Fruit fly (Drosophila melanogaster) whole organism, embryonic: ENCODE data around the gene CG34451.
A peak's percentile ranks its signal among the peaks of the same experiment; 100 is the strongest.

Source experiments
- Atf-2 ChIP-seq: fragments of 200-800 bp; sonication (Bioruptor generic); optimal IDR thresholded peaks from 2 replicates; lab custom pipeline; 2016; ENCODE audit warnings: missing biosample characterization, missing genetic modification characterization
- BtbVII ChIP-seq: fragments of 200-800 bp; sonication (Bioruptor generic); optimal IDR thresholded peaks from 3 replicates; lab custom pipeline; 2017; ENCODE audit warnings: missing biosample characterization, mild to moderate bottlenecking, missing genetic modification characterization
- CG11560 ChIP-seq: fragments of 200-800 bp; sonication (Bioruptor generic); IDR thresholded peaks from 3 replicates; pipeline ENCODE4 v1.3.6; 2022; ENCODE audit warnings: missing biosample characterization, missing genetic modification characterization
- CG11695 ChIP-seq: fragments of 200-800 bp; sonication (Bioruptor generic); IDR thresholded peaks from 3 replicates; pipeline ENCODE4 v1.3.6; 2022; ENCODE audit warnings: missing biosample characterization, missing genetic modification characterization
- CG11696 ChIP-seq: fragments of 200-800 bp; sonication (Bioruptor generic); IDR thresholded peaks from 2 replicates; pipeline ENCODE4 v1.3.6; 2022; ENCODE audit warnings: missing biosample characterization, missing genetic modification characterization
- CG15073 ChIP-seq: fragments of 200-800 bp; sonication (Bioruptor generic); optimal IDR thresholded peaks from 2 replicates; lab custom pipeline; 2016; ENCODE audit warnings: missing biosample characterization, missing genetic modification characterization
- CG15269 ChIP-seq: fragments of 200-800 bp; sonication (Bioruptor generic); optimal IDR thresholded peaks from 2 replicates; lab custom pipeline; 2018; ENCODE audit warnings: missing biosample characterization, mild to moderate bottlenecking, missing genetic modification characterization, moderate library complexity
- CG17612 ChIP-seq: fragments of 200-800 bp; sonication (Bioruptor generic); IDR thresholded peaks from 2 replicates; pipeline ENCODE4 v1.3.6; 2022; ENCODE audit warnings: missing biosample characterization, missing genetic modification characterization
- CG2712 ChIP-seq: fragments of 200-800 bp; optimal IDR thresholded peaks from 3 replicates; lab custom pipeline; 2019; ENCODE audit warnings: missing biosample characterization, mild to moderate bottlenecking, missing genetic modification characterization, moderate library complexity
- CG2875 ChIP-seq: fragments of 200-800 bp; sonication (Bioruptor generic); optimal IDR thresholded peaks from 2 replicates; lab custom pipeline; 2017; ENCODE audit warnings: missing biosample characterization, mild to moderate bottlenecking, missing genetic modification characterization, missing genetic modification reagents
- CG31365 ChIP-seq: fragments of 200-800 bp; sonication (Bioruptor generic); optimal IDR thresholded peaks from 2 replicates; lab custom pipeline; 2018; ENCODE audit warnings: missing biosample characterization, mild to moderate bottlenecking, missing genetic modification characterization
- CG32767 ChIP-seq: fragments of 200-800 bp; sonication (Bioruptor generic); IDR thresholded peaks from 2 replicates; pipeline ENCODE4 v1.3.6; 2022; ENCODE audit warnings: missing biosample characterization, missing genetic modification characterization
- CG3407 ChIP-seq: fragments of 200-800 bp; sonication (Bioruptor generic); optimal IDR thresholded peaks from 2 replicates; lab custom pipeline; 2018; ENCODE audit warnings: missing biosample characterization, mild to moderate bottlenecking, missing genetic modification characterization
- CG3838 ChIP-seq: fragments of 200-800 bp; sonication (Bioruptor generic); optimal IDR thresholded peaks from 3 replicates; lab custom pipeline; 2016; ENCODE audit warnings: missing biosample characterization, missing genetic modification characterization
- CG3847 ChIP-seq: fragments of 200-800 bp; sonication (Bioruptor generic); IDR thresholded peaks from 2 replicates; pipeline ENCODE4 v1.3.6; 2022; ENCODE audit warnings: missing biosample characterization, missing genetic modification characterization
- CG5953 ChIP-seq: fragments of 200-800 bp; sonication (Bioruptor generic); IDR thresholded peaks from 2 replicates; pipeline ENCODE4 v1.3.6; 2022; ENCODE audit warnings: missing biosample characterization, missing genetic modification characterization
- CG6689 ChIP-seq: fragments of 200-800 bp; sonication (Bioruptor generic); IDR thresholded peaks from 2 replicates; pipeline ENCODE4 v1.3.6; 2022; ENCODE audit warnings: missing biosample characterization, missing genetic modification characterization
- CG7372 ChIP-seq: fragments of 200-800 bp; sonication (Bioruptor generic); IDR thresholded peaks from 2 replicates; pipeline ENCODE4 v1.3.6; 2022; ENCODE audit warnings: missing biosample characterization, missing genetic modification characterization
- CG8281 ChIP-seq: fragments of 200-800 bp; sonication (Bioruptor generic); optimal IDR thresholded peaks from 2 replicates; lab custom pipeline; 2018; ENCODE audit warnings: missing biosample characterization, mild to moderate bottlenecking, missing genetic modification characterization, moderate library complexity
- CG8944 ChIP-seq: fragments of 200-800 bp; sonication (Bioruptor generic); optimal IDR thresholded peaks from 3 replicates; lab custom pipeline; 2016; ENCODE audit warnings: missing biosample characterization, missing genetic modification characterization
- Doc2 ChIP-seq: fragments of 200-800 bp; sonication (Bioruptor generic); IDR thresholded peaks from 2 replicates; pipeline ENCODE4 v1.3.6; 2022; ENCODE audit warnings: missing biosample characterization, missing genetic modification characterization
- E2f1 ChIP-seq: fragments of 200-800 bp; sonication (Bioruptor generic); IDR thresholded peaks from 2 replicates; pipeline ENCODE4 v1.3.6; 2022; ENCODE audit warnings: missing biosample characterization, missing genetic modification characterization
- Ets65A ChIP-seq: fragments of 200-800 bp; sonication (Bioruptor generic); peaks from one replicate; lab custom pipeline; 2016; ENCODE audit warnings: missing biosample characterization, missing genetic modification characterization
- Ets97D ChIP-seq: fragments of 200-800 bp; sonication (Bioruptor generic); optimal IDR thresholded peaks from 3 replicates; lab custom pipeline; 2016; ENCODE audit warnings: missing biosample characterization, missing genetic modification characterization
- Hr51 ChIP-seq, 2 experiments: fragments of 200-800 bp; sonication (Bioruptor generic); optimal IDR thresholded peaks; 2 replicates in 1 of 2; 3 replicates in 1 of 2; lab custom pipeline; 2016 to 2018; ENCODE audit warnings: missing biosample characterization in 2 of 2, missing genetic modification characterization in 2 of 2, mild to moderate bottlenecking in 1 of 2, moderate library complexity in 1 of 2
- Lhr ChIP-seq: fragments of 200-800 bp; sonication (Bioruptor generic); optimal IDR thresholded peaks from 3 replicates; lab custom pipeline; 2017; ENCODE audit warnings: mild to moderate bottlenecking, missing biosample characterization, missing genetic modification reagents, missing genetic modification characterization
- Lim3 ChIP-seq: fragments of 200-800 bp; sonication (Bioruptor generic); IDR thresholded peaks from 2 replicates; pipeline ENCODE4 v1.3.6; 2022; ENCODE audit warnings: missing biosample characterization, missing genetic modification characterization
- NK7.1 ChIP-seq: fragments of 200-800 bp; sonication (Bioruptor generic); optimal IDR thresholded peaks from 3 replicates; lab custom pipeline; 2016; ENCODE audit warnings: missing biosample characterization, missing genetic modification characterization
- Sin3A ChIP-seq: fragments of >200 bp; optimal IDR thresholded peaks from 2 replicates; lab custom pipeline; 2018
- Taf1 ChIP-seq: fragments of 200-800 bp; sonication (Bioruptor generic); IDR thresholded peaks from 2 replicates; pipeline ENCODE4 v1.3.6; 2022; ENCODE audit warnings: missing biosample characterization, missing genetic modification characterization
- ato ChIP-seq: fragments of 200-800 bp; sonication (Bioruptor generic); IDR thresholded peaks from 2 replicates; pipeline ENCODE4 v1.3.6; 2022; ENCODE audit warnings: missing biosample characterization, missing genetic modification characterization; ENCODE audit not compliant: partially characterized antibody
- bowl ChIP-seq: fragments of 200-800 bp; sonication (Bioruptor generic); IDR thresholded peaks from 2 replicates; pipeline ENCODE4 v1.3.6; 2022; ENCODE audit warnings: missing biosample characterization, missing genetic modification characterization
- crc ChIP-seq: fragments of 200-800 bp; sonication (Bioruptor generic); optimal IDR thresholded peaks from 2 replicates; lab custom pipeline; 2016; ENCODE audit warnings: missing biosample characterization, missing genetic modification characterization
- dm ChIP-seq: fragments of 200-800 bp; sonication (Bioruptor generic); optimal IDR thresholded peaks from 3 replicates; lab custom pipeline; 2016; ENCODE audit warnings: missing biosample characterization, missing genetic modification characterization
- eve ChIP-seq, 2 experiments: fragments of >200 bp; optimal IDR thresholded peaks; 2 replicates each; lab custom pipeline; 2017; ENCODE audit warnings: missing biosample characterization in 2 of 2, missing genetic modification characterization in 2 of 2
- gfzf ChIP-seq: fragments of 200-800 bp; sonication (Bioruptor generic); optimal IDR thresholded peaks from 2 replicates; lab custom pipeline; 2016; ENCODE audit warnings: missing biosample characterization, mild to moderate bottlenecking, missing genetic modification characterization, moderate library complexity
- grn ChIP-seq: fragments of 200-800 bp; sonication (Bioruptor generic); optimal IDR thresholded peaks from 3 replicates; lab custom pipeline; 2017; ENCODE audit warnings: missing biosample characterization, missing genetic modification characterization
- hb ChIP-seq: fragments of 200-800 bp; sonication (Bioruptor generic); IDR thresholded peaks from 3 replicates; pipeline ENCODE4 v1.3.6; 2022; ENCODE audit warnings: missing biosample characterization, missing genetic modification characterization; ENCODE audit not compliant: partially characterized antibody
- lmd ChIP-seq: fragments of 200-800 bp; sonication (Bioruptor generic); IDR thresholded peaks from 2 replicates; pipeline ENCODE4 v1.3.6; 2022; ENCODE audit warnings: missing biosample characterization, missing genetic modification characterization
- p53 ChIP-seq: fragments of 200-800 bp; sonication (Bioruptor generic); optimal IDR thresholded peaks from 2 replicates; lab custom pipeline; 2016; ENCODE audit warnings: missing biosample characterization, missing genetic modification characterization
- pb ChIP-seq: fragments of 200-800 bp; sonication (Bioruptor generic); optimal IDR thresholded peaks from 3 replicates; lab custom pipeline; 2016; ENCODE audit warnings: missing biosample characterization, missing genetic modification characterization
- prd ChIP-seq, 3 experiments: fragments of >200 bp in 2 of 3; fragments of 200-800 bp in 1 of 3; sonication (Bioruptor generic) in 1 of 3; optimal IDR thresholded peaks in 2 of 3; IDR thresholded peaks in 1 of 3; 2 replicates in 2 of 3; 3 replicates in 1 of 3; pipeline versions ENCODE4 v1.3.6 to Lab custom; 2017 to 2022; ENCODE audit warnings: missing biosample characterization in 1 of 3, missing genetic modification characterization in 1 of 3
- pros ChIP-seq: fragments of 200-800 bp; sonication (Bioruptor generic); optimal IDR thresholded peaks from 3 replicates; lab custom pipeline; 2019; ENCODE audit warnings: missing biosample characterization, mild to moderate bottlenecking, missing genetic modification characterization, moderate library complexity
- row ChIP-seq: fragments of 200-800 bp; sonication (Bioruptor generic); IDR thresholded peaks from 3 replicates; pipeline ENCODE4 v1.3.6; 2022; ENCODE audit warnings: missing biosample characterization, missing genetic modification characterization
- run ChIP-seq: fragments of 200-800 bp; sonication (Bioruptor generic); optimal IDR thresholded peaks from 3 replicates; lab custom pipeline; 2018; ENCODE audit warnings: missing biosample characterization, mild to moderate bottlenecking, missing genetic modification characterization
- sd ChIP-seq: fragments of 200-800 bp; sonication (Bioruptor generic); optimal IDR thresholded peaks from 3 replicates; lab custom pipeline; 2018; ENCODE audit warnings: missing biosample characterization, mild to moderate bottlenecking, missing genetic modification characterization, moderate library complexity
- stc ChIP-seq: fragments of 200-800 bp; sonication (Bioruptor generic); IDR thresholded peaks from 2 replicates; pipeline ENCODE4 v1.3.6; 2022; ENCODE audit warnings: missing biosample characterization, missing genetic modification characterization
- sug ChIP-seq: fragments of 200-800 bp; optimal IDR thresholded peaks from 2 replicates; lab custom pipeline; 2019; ENCODE audit warnings: missing biosample characterization, mild to moderate bottlenecking, missing genetic modification characterization, moderate library complexity
- tap ChIP-seq: fragments of 200-800 bp; optimal IDR thresholded peaks from 3 replicates; lab custom pipeline; 2019; ENCODE audit warnings: missing biosample characterization, mild to moderate bottlenecking, missing genetic modification characterization, moderate library complexity
- trem ChIP-seq: fragments of 200-800 bp; optimal IDR thresholded peaks from 3 replicates; lab custom pipeline; 2019; ENCODE audit warnings: missing biosample characterization, mild to moderate bottlenecking, missing genetic modification characterization, moderate library complexity
- zfh2 ChIP-seq: fragments of 200-800 bp; sonication (Bioruptor generic); optimal IDR thresholded peaks from 2 replicates; lab custom pipeline; 2016; ENCODE audit warnings: missing biosample characterization, missing genetic modification characterization

CG34451 gene

DNA sequence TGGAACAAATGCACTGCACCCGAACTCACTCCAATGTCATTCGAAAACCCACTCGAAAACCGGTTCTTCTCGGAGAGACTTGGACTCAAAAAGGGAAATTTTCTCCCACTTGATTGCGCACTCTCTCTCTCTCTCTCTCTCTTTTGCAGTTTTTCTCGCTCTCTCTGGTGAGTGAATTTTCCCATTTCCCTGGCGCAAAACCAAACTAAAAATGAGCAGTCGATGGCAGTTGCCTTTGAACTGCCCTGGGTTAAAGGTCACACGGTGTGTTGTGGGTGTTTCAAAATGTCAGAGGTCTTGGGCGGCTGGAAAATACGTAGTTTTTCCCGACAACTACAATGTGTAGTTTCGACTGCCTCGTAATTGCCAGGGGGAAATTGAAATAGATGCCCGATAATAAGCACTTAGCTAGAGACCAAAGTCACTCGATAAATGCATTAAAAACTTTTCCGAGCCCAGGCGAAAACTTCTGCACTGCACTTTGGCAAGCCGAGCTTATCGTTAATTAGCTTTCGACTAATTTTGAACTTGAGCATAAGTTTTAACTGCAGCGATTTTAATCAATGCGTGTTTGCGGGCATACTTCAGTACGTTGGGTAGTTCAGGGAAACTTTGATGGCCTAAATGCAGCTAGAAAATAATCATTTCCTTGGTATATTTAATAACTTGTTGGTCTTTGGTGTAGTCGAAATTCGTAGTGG is 37.6 kb upstream of the CG34451 start (continued):
- TF ChIP-seq Ets97D (GFP tag; lab: Kevin White, UChicago): no peak
- TF ChIP-seq crc (GFP tag; lab: Kevin White, UChicago): no peak
- no peak for TF ChIP-seq eve (GFP tag; optimal IDR thresholded peaks at IDR 0.05; lab: Kevin White, UChicago)
- no peak; the same call in 1 of the 2 replicates for TF ChIP-seq stc (GFP tag; lab: Robert Waterston, UW)
- no peak for TF ChIP-seq NK7.1 (GFP tag; lab: Kevin White, UChicago)
- no peak for TF ChIP-seq CG31365 (tag; lab: Kevin White, UChicago)
- no peak for TF ChIP-seq BtbVII (GFP tag; lab: Kevin White, UChicago)
- TF ChIP-seq run: no peak
- TF ChIP-seq grn (GFP tag; lab: Kevin White, UChicago): peak; percentile 42
- TF ChIP-seq CG2712: peak; percentile 3
- no peak for TF ChIP-seq sd (tag; lab: Kevin White, UChicago)
- TF ChIP-seq tap (tag; lab: Kevin White, UChicago): no peak
- TF ChIP-seq Doc2: no peak
- TF ChIP-seq CG8281 (tag; lab: Kevin White, UChicago): no peak
- no peak for TF ChIP-seq CG32767 (GFP tag; lab: Robert Waterston, UW)
- TF ChIP-seq CG11695 (GFP tag; lab: Robert Waterston, UW): no peak; the same call in 2 of the 3 replicates
- peak; percentile 60 for TF ChIP-seq pros (GFP tag; lab: Kevin White, UChicago)
- no peak for TF ChIP-seq CG17612 (GFP tag; lab: Robert Waterston, UW)
- no peak for TF ChIP-seq CG3838
- no peak for TF ChIP-seq sug (tag; lab: Kevin White, UChicago)
- no peak for TF ChIP-seq CG7372 (GFP tag; lab: Robert Waterston, UW)
- peak; percentile 36 for TF ChIP-seq trem (tag; lab: Kevin White, UChicago)
- no peak for TF ChIP-seq zfh2
- no peak for TF ChIP-seq p53 (GFP tag; lab: Kevin White, UChicago)
- no peak for TF ChIP-seq dm (GFP tag; lab: Kevin White, UChicago)
- no peak for TF ChIP-seq CG11560 (tag; lab: Robert Waterston, UW)
- no peak for TF ChIP-seq Lhr (GFP tag; lab: Kevin White, UChicago)
- no peak for TF ChIP-seq Atf-2 (GFP tag; lab: Kevin White, UChicago)
- TF ChIP-seq Sin3A (lab: Kevin White, UChicago): no peak
- TF ChIP-seq CG11696: no peak
- no peak for TF ChIP-seq CG3407 (GFP tag; lab: Kevin White, UChicago)
- TF ChIP-seq prd (optimal IDR thresholded peaks at IDR 0.05; lab: Kevin White, UChicago): no peak
- no peak for TF ChIP-seq prd (GFP tag; IDR thresholded peaks at IDR 0.05; lab: Robert Waterston, UW)
- no peak for TF ChIP-seq row
- TF ChIP-seq Hr51 (GFP tag; optimal IDR thresholded peaks at IDR 0.05; lab: Kevin White, UChicago): peak in 1 of 2 experiments; percentile 5
- TF ChIP-seq gfzf (GFP tag; lab: Kevin White, UChicago): no peak
- TF ChIP-seq E2f1 (GFP tag; lab: Robert Waterston, UW): no peak
- TF ChIP-seq hb (GFP tag; lab: Robert Waterston, UW): no peak; the same call in 2 of the 3 replicates
- no peak for TF ChIP-seq Taf1 (GFP tag; lab: Robert Waterston, UW)
- TF ChIP-seq CG5953 (GFP tag; lab: Robert Waterston, UW): no peak
- no peak for TF ChIP-seq pb (GFP tag; lab: Kevin White, UChicago)
- TF ChIP-seq Lim3 (GFP tag; lab: Robert Waterston, UW): no peak
- TF ChIP-seq Ets65A (GFP tag; lab: Kevin White, UChicago): no peak
- TF ChIP-seq bowl: no peak
- no peak for TF ChIP-seq CG6689 (GFP tag; lab: Robert Waterston, UW)
- TF ChIP-seq CG15269 (tag; lab: Kevin White, UChicago): no peak
- no peak for TF ChIP-seq lmd (GFP tag; lab: Robert Waterston, UW)
- TF ChIP-seq ato (GFP tag; lab: Robert Waterston, UW): peak; percentile 24; the same call in 1 of the 2 replicates
- no peak for TF ChIP-seq CG3847 (GFP tag; lab: Robert Waterston, UW)
- no peak for TF ChIP-seq CG15073 (GFP tag; lab: Kevin White, UChicago)
- TF ChIP-seq CG8944 (GFP tag; lab: Kevin White, UChicago): no peak
- TF ChIP-seq CG2875 (GFP tag; lab: Kevin White, UChicago): no peak
